Worm (Caenorhabditis elegans): Measurements from ENCODE around the gene C33A12.4.

ce11 chrIV:9510439-9510838, at the start of gene C33A12.4:
- no peak for TF ChIP-seq lin-39 (tag; optimal IDR thresholded peaks at IDR 0.05)
- no peak for TF ChIP-seq unc-62 (GFP tag; optimal IDR thresholded peaks at IDR 0.05)
- TF ChIP-seq nhr-77 (tag; optimal IDR thresholded peaks at IDR 0.05), result no peak
